Fruit fly (Drosophila melanogaster) whole organism, prepupa: ENCODE measurements around the gene uncNacbeta.

Experiments used
- CG10631 ChIP-seq: fragments of 200-800 bp; sonication (Bioruptor generic); optimal IDR thresholded peaks from 2 replicates; lab custom pipeline; 2016; ENCODE audit warnings: missing biosample characterization, missing genetic modification characterization
- CG10669 ChIP-seq: fragments of 200-800 bp; sonication (Bioruptor generic); optimal IDR thresholded peaks from 3 replicates; lab custom pipeline; 2018; ENCODE audit warnings: missing biosample characterization, mild to moderate bottlenecking, missing genetic modification characterization, moderate library complexity
- CG11902 ChIP-seq: fragments of 200-800 bp; sonication (Bioruptor generic); optimal IDR thresholded peaks from 3 replicates; lab custom pipeline; 2016; ENCODE audit warnings: missing biosample characterization, missing genetic modification characterization
- CG15336 ChIP-seq: fragments of 200-800 bp; sonication (Bioruptor generic); IDR thresholded peaks from 2 replicates; pipeline ENCODE4 v1.3.6; 2022; ENCODE audit warnings: missing biosample characterization, missing genetic modification characterization
- CG1621 ChIP-seq: fragments of 200-800 bp; sonication (Bioruptor generic); optimal IDR thresholded peaks from 3 replicates; lab custom pipeline; 2018; ENCODE audit warnings: missing biosample characterization, mild to moderate bottlenecking, missing genetic modification characterization
- CG16779 ChIP-seq: fragments of 200-800 bp; sonication (Bioruptor generic); optimal IDR thresholded peaks from 3 replicates; lab custom pipeline; 2017; ENCODE audit warnings: missing biosample characterization, mild to moderate bottlenecking, missing genetic modification characterization
- CG3032 ChIP-seq: fragments of 200-800 bp; optimal IDR thresholded peaks from 2 replicates; lab custom pipeline; 2019; ENCODE audit warnings: missing biosample characterization, mild to moderate bottlenecking, missing genetic modification characterization, moderate library complexity
- CG31627 ChIP-seq: fragments of 200-800 bp; sonication (Bioruptor generic); optimal IDR thresholded peaks from 3 replicates; lab custom pipeline; 2016; ENCODE audit warnings: missing biosample characterization, missing genetic modification characterization
- CG34406 ChIP-seq: fragments of 200-800 bp; sonication (Bioruptor generic); optimal IDR thresholded peaks from 3 replicates; lab custom pipeline; 2016; ENCODE audit warnings: missing biosample characterization, missing genetic modification characterization
- CG3919 ChIP-seq: fragments of 200-800 bp; sonication (Bioruptor generic); optimal IDR thresholded peaks from 3 replicates; lab custom pipeline; 2016; ENCODE audit warnings: missing biosample characterization, missing genetic modification characterization
- CG4318 ChIP-seq: fragments of 200-800 bp; sonication (Bioruptor generic); optimal IDR thresholded peaks from 3 replicates; lab custom pipeline; 2017; ENCODE audit warnings: missing biosample characterization, mild to moderate bottlenecking, missing genetic modification characterization
- CG6163 ChIP-seq: fragments of 200-800 bp; sonication (Bioruptor generic); IDR thresholded peaks from 3 replicates; pipeline ENCODE4 v1.3.6; 2022; ENCODE audit warnings: missing biosample characterization, missing genetic modification characterization
- CG6276 ChIP-seq: fragments of 200-800 bp; sonication (Bioruptor generic); optimal IDR thresholded peaks from 2 replicates; lab custom pipeline; 2017; ENCODE audit warnings: missing biosample characterization, mild to moderate bottlenecking, missing genetic modification characterization
- CG6792 ChIP-seq: fragments of 200-800 bp; sonication (Bioruptor generic); optimal IDR thresholded peaks from 3 replicates; lab custom pipeline; 2016; ENCODE audit warnings: missing biosample characterization, missing genetic modification characterization
- CG6808 ChIP-seq: fragments of 200-800 bp; sonication (Bioruptor generic); optimal IDR thresholded peaks from 3 replicates; lab custom pipeline; 2017; ENCODE audit warnings: missing biosample characterization, missing genetic modification characterization, mild to moderate bottlenecking, moderate library complexity, missing genetic modification reagents
- CG7368 ChIP-seq: fragments of 200-800 bp; sonication (Bioruptor generic); optimal IDR thresholded peaks from 3 replicates; lab custom pipeline; 2016; ENCODE audit warnings: missing biosample characterization, missing genetic modification characterization
- CG8119 ChIP-seq: fragments of 200-800 bp; sonication (Bioruptor generic); IDR thresholded peaks from 3 replicates; pipeline ENCODE4 v1.3.6; 2022; ENCODE audit warnings: missing biosample characterization, missing genetic modification characterization
- CG8632 ChIP-seq: fragments of 200-800 bp; sonication (Bioruptor generic); optimal IDR thresholded peaks from 3 replicates; lab custom pipeline; 2016; ENCODE audit warnings: missing biosample characterization, missing genetic modification characterization
- CG9139 ChIP-seq: fragments of 200-800 bp; sonication (Bioruptor generic); optimal IDR thresholded peaks from 3 replicates; lab custom pipeline; 2017; ENCODE audit warnings: missing biosample characterization, mild to moderate bottlenecking, missing genetic modification characterization
- Eip75B ChIP-seq: fragments of 200-800 bp; sonication (Bioruptor generic); optimal IDR thresholded peaks from 3 replicates; lab custom pipeline; 2016; ENCODE audit warnings: missing biosample characterization, missing genetic modification characterization
- Eip78C ChIP-seq: fragments of 200-800 bp; sonication (Bioruptor generic); peaks from one replicate; lab custom pipeline; 2016; ENCODE audit warnings: missing biosample characterization, missing genetic modification characterization
- Eip93F ChIP-seq: fragments of 200-800 bp; sonication (Bioruptor generic); optimal IDR thresholded peaks from 2 replicates; lab custom pipeline; 2016; ENCODE audit warnings: missing biosample characterization, mild to moderate bottlenecking, missing genetic modification characterization
- Ets21C ChIP-seq: fragments of 200-800 bp; sonication (Bioruptor generic); optimal IDR thresholded peaks from 3 replicates; lab custom pipeline; 2016; ENCODE audit warnings: missing biosample characterization, missing genetic modification characterization
- Ets96B ChIP-seq: fragments of 200-800 bp; optimal IDR thresholded peaks from 2 replicates; lab custom pipeline; 2019; ENCODE audit warnings: missing biosample characterization, mild to moderate bottlenecking, missing genetic modification characterization, moderate library complexity
- Gug ChIP-seq: fragments of 200-800 bp; sonication (Bioruptor generic); IDR thresholded peaks from 2 replicates; pipeline ENCODE4 v1.3.6; 2022; ENCODE audit warnings: missing biosample characterization, missing genetic modification characterization
- Hr38 ChIP-seq: sonication (Bioruptor generic); optimal IDR thresholded peaks from 2 replicates; lab custom pipeline; 2016; ENCODE audit warnings: missing biosample characterization, missing genetic modification characterization
- Hr39 ChIP-seq: fragments of 200-800 bp; sonication (Bioruptor generic); optimal IDR thresholded peaks from 2 replicates; lab custom pipeline; 2016; ENCODE audit warnings: missing biosample characterization, missing genetic modification characterization
- Hr4 ChIP-seq: fragments of 200-800 bp; sonication (Bioruptor generic); optimal IDR thresholded peaks from 3 replicates; lab custom pipeline; 2016; ENCODE audit warnings: missing biosample characterization, missing genetic modification characterization
- Lpt ChIP-seq: fragments of 200-800 bp; sonication (Bioruptor generic); optimal IDR thresholded peaks from 3 replicates; lab custom pipeline; 2016; ENCODE audit warnings: missing biosample characterization, missing genetic modification characterization
- Met ChIP-seq: fragments of 200-800 bp; sonication (Bioruptor generic); optimal IDR thresholded peaks from 3 replicates; lab custom pipeline; 2016; ENCODE audit warnings: missing biosample characterization, missing genetic modification characterization
- OdsH ChIP-seq: fragments of 200-800 bp; sonication (Bioruptor generic); optimal IDR thresholded peaks from 3 replicates; lab custom pipeline; 2016; ENCODE audit warnings: missing biosample characterization, missing genetic modification characterization
- Smox ChIP-seq: fragments of 200-800 bp; sonication (Bioruptor generic); optimal IDR thresholded peaks from 3 replicates; lab custom pipeline; 2016; ENCODE audit warnings: missing biosample characterization, missing genetic modification characterization
- Sox102F ChIP-seq: fragments of 200-800 bp; sonication (Bioruptor generic); optimal IDR thresholded peaks from 2 replicates; lab custom pipeline; 2016; ENCODE audit warnings: missing biosample characterization, mild to moderate bottlenecking, missing genetic modification characterization
- Sox14 ChIP-seq: fragments of 200-800 bp; sonication (Bioruptor generic); optimal IDR thresholded peaks from 3 replicates; lab custom pipeline; 2016; ENCODE audit warnings: missing biosample characterization, missing genetic modification characterization
- Sox15 ChIP-seq: fragments of 200-800 bp; sonication (Bioruptor generic); optimal IDR thresholded peaks from 3 replicates; lab custom pipeline; 2016; ENCODE audit warnings: missing biosample characterization, missing genetic modification characterization
- achi ChIP-seq: fragments of 200-800 bp; sonication (Bioruptor generic); optimal IDR thresholded peaks from 3 replicates; lab custom pipeline; 2016; ENCODE audit warnings: missing biosample characterization, missing genetic modification characterization
- acj6 ChIP-seq: fragments of 200-800 bp; sonication (Bioruptor generic); optimal IDR thresholded peaks from 3 replicates; lab custom pipeline; 2016; ENCODE audit warnings: missing biosample characterization, missing genetic modification characterization
- esn ChIP-seq: fragments of 200-800 bp; sonication (Bioruptor generic); optimal IDR thresholded peaks from 2 replicates; lab custom pipeline; 2016; ENCODE audit warnings: missing biosample characterization, mild to moderate bottlenecking, missing genetic modification characterization, moderate library complexity
- fd59A ChIP-seq: fragments of 200-800 bp; sonication (Bioruptor generic); optimal IDR thresholded peaks from 2 replicates; lab custom pipeline; 2017; ENCODE audit warnings: missing biosample characterization, mild to moderate bottlenecking, missing genetic modification characterization, missing genetic modification reagents
- fd85E ChIP-seq: fragments of 200-800 bp; sonication (Bioruptor generic); optimal IDR thresholded peaks from 3 replicates; lab custom pipeline; 2016; ENCODE audit warnings: missing biosample characterization, missing genetic modification characterization
- fkh ChIP-seq: fragments of 200-800 bp; sonication (Bioruptor generic); optimal IDR thresholded peaks from 3 replicates; lab custom pipeline; 2017; ENCODE audit warnings: missing biosample characterization, mild to moderate bottlenecking, missing genetic modification characterization, moderate library complexity
- lz ChIP-seq: fragments of 200-800 bp; sonication (Bioruptor generic); optimal IDR thresholded peaks from 3 replicates; lab custom pipeline; 2016; ENCODE audit warnings: missing biosample characterization, missing genetic modification characterization
- net ChIP-seq: fragments of 200-800 bp; sonication (Bioruptor generic); optimal IDR thresholded peaks from 3 replicates; lab custom pipeline; 2016; ENCODE audit warnings: missing biosample characterization, missing genetic modification characterization
- pdm3 ChIP-seq: fragments of 200-800 bp; sonication (Bioruptor generic); optimal IDR thresholded peaks from 3 replicates; lab custom pipeline; 2016; ENCODE audit warnings: missing biosample characterization, missing genetic modification characterization
- salr ChIP-seq, 2 experiments: fragments of 200-800 bp; sonication (Bioruptor generic); optimal IDR thresholded peaks; 3 replicates each; lab custom pipeline; 2016 to 2018; ENCODE audit warnings: missing biosample characterization in 2 of 2, missing genetic modification characterization in 2 of 2, mild to moderate bottlenecking in 1 of 2
- ss ChIP-seq, 2 experiments: fragments of 200-800 bp; sonication (Bioruptor generic); optimal IDR thresholded peaks; 2 replicates in 1 of 2; 3 replicates in 1 of 2; lab custom pipeline; 2017 to 2018; ENCODE audit warnings: mild to moderate bottlenecking in 2 of 2, missing biosample characterization in 2 of 2, missing genetic modification characterization in 2 of 2, moderate library complexity in 1 of 2
- svp ChIP-seq: fragments of 200-800 bp; sonication (Bioruptor generic); peaks from one replicate; lab custom pipeline; 2016; ENCODE audit warnings: missing biosample characterization, missing genetic modification characterization
- vri ChIP-seq: fragments of 200-800 bp; sonication (Bioruptor generic); optimal IDR thresholded peaks from 3 replicates; lab custom pipeline; 2016; ENCODE audit warnings: missing biosample characterization, mild to moderate bottlenecking, missing genetic modification characterization

Gene uncNacbeta

DNA sequence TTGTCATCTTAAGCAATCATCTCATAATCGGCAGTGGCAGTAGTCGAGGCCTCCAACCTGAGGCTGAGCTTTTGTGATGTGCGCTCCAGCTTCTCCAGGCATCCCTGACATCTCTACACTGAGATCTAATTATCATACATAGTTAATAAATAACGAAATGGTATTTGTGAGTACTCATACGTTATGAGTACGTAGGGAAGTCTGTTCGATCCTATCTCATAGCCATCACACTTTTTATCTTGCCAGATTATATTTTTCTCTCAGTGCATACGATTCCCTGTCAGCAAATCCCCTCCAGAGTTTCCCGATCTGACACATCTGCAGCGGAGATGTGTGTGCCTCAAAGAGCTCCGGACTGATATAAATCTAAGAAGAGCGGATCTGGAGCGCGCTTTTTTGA is 45.9 kb upstream of the uncNacbeta start (continued):
- TF ChIP-seq CG15336 (GFP tag; lab: Robert Waterston, UW) = 0 out of 2 replicates have a peak, but pooled peaks have one; percentile 35
- TF ChIP-seq Ets21C (GFP tag; lab: Kevin White, UChicago) = no peak
- TF ChIP-seq Lpt = peak; percentile 45
- peak; percentile 27 for TF ChIP-seq lz (GFP tag; lab: Kevin White, UChicago)
- peak; percentile 1 for TF ChIP-seq Hr4 (GFP tag; lab: Kevin White, UChicago)
- peak; percentile 57; the same call in 2 of the 3 replicates for TF ChIP-seq CG8119 (GFP tag; lab: Robert Waterston, UW)
- no peak for TF ChIP-seq CG6276 (GFP tag; lab: Kevin White, UChicago)
- peak; percentile 65 for TF ChIP-seq Eip75B (GFP tag; lab: Kevin White, UChicago)
- TF ChIP-seq svp (GFP tag; lab: Kevin White, UChicago) = peak; percentile 76
- peak; percentile 30 for TF ChIP-seq CG8632 (GFP tag; lab: Kevin White, UChicago)
- peak; percentile 59 for TF ChIP-seq OdsH
- peak; percentile 76 for TF ChIP-seq Ets96B
- TF ChIP-seq net (GFP tag; lab: Kevin White, UChicago) = peak; percentile 12
- TF ChIP-seq achi = peak; percentile 64
- TF ChIP-seq CG6808 (GFP tag; lab: Kevin White, UChicago) = peak; percentile 75
- TF ChIP-seq CG9139 (GFP tag; lab: Kevin White, UChicago) = peak; percentile 44
- no peak for TF ChIP-seq CG4318 (GFP tag; lab: Kevin White, UChicago)
- TF ChIP-seq CG1621 (tag; lab: Kevin White, UChicago) = peak; percentile 78
- TF ChIP-seq Smox (GFP tag; lab: Kevin White, UChicago) = peak; percentile 35
- peak; percentile 74 for TF ChIP-seq Sox14 (GFP tag; lab: Kevin White, UChicago)
- TF ChIP-seq CG3919 (GFP tag; lab: Kevin White, UChicago) = peak; percentile 69
- peak; percentile 50 for TF ChIP-seq CG6792 (GFP tag; lab: Kevin White, UChicago)
- TF ChIP-seq fd59A (GFP tag; lab: Kevin White, UChicago) = peak; percentile 67
- peak; percentile 74 for TF ChIP-seq CG6163 (GFP tag; lab: Robert Waterston, UW)
- peak; percentile 53 for TF ChIP-seq acj6 (GFP tag; lab: Kevin White, UChicago)
- TF ChIP-seq CG34406 = peak; percentile 12
- TF ChIP-seq CG11902 = no peak
- peak; percentile 21 for TF ChIP-seq CG16779 (tag; lab: Kevin White, UChicago)
- peak; percentile 4 for TF ChIP-seq CG31627
- TF ChIP-seq fkh = no peak
- TF ChIP-seq CG7368 (GFP tag; lab: Kevin White, UChicago) = peak; percentile 5

- TF ChIP-seq CG4318 (GFP tag; lab: Kevin White, UChicago) = peak; percentile 31
- peak; percentile 82 for TF ChIP-seq CG8119 (GFP tag; lab: Robert Waterston, UW)
- TF ChIP-seq CG10631 (GFP tag; lab: Kevin White, UChicago) = peak; percentile 74
- no peak for TF ChIP-seq CG31627
- TF ChIP-seq CG7368 (GFP tag; lab: Kevin White, UChicago) = peak; percentile 52
- peak; percentile 71 to 73 for TF ChIP-seq ss (GFP tag; optimal IDR thresholded peaks at IDR 0.05; lab: Kevin White, UChicago)
- TF ChIP-seq salr (GFP tag; optimal IDR thresholded peaks at IDR 0.05; lab: Kevin White, UChicago) = peak; percentile 51 to 63
- no peak for TF ChIP-seq fkh
- TF ChIP-seq Eip93F = no peak
- peak; percentile 56 for TF ChIP-seq pdm3 (GFP tag; lab: Kevin White, UChicago)
- TF ChIP-seq CG3919 (GFP tag; lab: Kevin White, UChicago) = peak; percentile 63
- TF ChIP-seq fd85E (GFP tag; lab: Kevin White, UChicago) = no peak
- TF ChIP-seq esn (GFP tag; lab: Kevin White, UChicago) = no peak
- no peak for TF ChIP-seq CG11902
- peak; percentile 33; the same call in 1 of the 2 replicates for TF ChIP-seq Gug
- TF ChIP-seq CG10669 (GFP tag; lab: Kevin White, UChicago) = peak; percentile 74
- no peak for TF ChIP-seq Ets21C (GFP tag; lab: Kevin White, UChicago)
- TF ChIP-seq vri (GFP tag; lab: Kevin White, UChicago) = no peak
- TF ChIP-seq OdsH = peak; percentile 52
- TF ChIP-seq CG3032 (tag; lab: Kevin White, UChicago) = peak; percentile 81
- TF ChIP-seq Eip78C (GFP tag; lab: Kevin White, UChicago) = peak; percentile 83
- TF ChIP-seq CG15336 (GFP tag; lab: Robert Waterston, UW) = peak; percentile 83
- no peak for TF ChIP-seq Sox15 (GFP tag; lab: Kevin White, UChicago)
- no peak for TF ChIP-seq svp (GFP tag; lab: Kevin White, UChicago)
- peak; percentile 4 for TF ChIP-seq Met (GFP tag; lab: Kevin White, UChicago)
- TF ChIP-seq acj6 (GFP tag; lab: Kevin White, UChicago) = peak; percentile 35
- peak; percentile 77 for TF ChIP-seq fd59A (GFP tag; lab: Kevin White, UChicago)
- TF ChIP-seq Hr39 (GFP tag; lab: Kevin White, UChicago) = no peak
- no peak for TF ChIP-seq Sox102F
- peak; percentile 68 for TF ChIP-seq achi
- TF ChIP-seq CG16779 (tag; lab: Kevin White, UChicago) = peak; percentile 54
- TF ChIP-seq CG34406 = peak; percentile 14
- TF ChIP-seq Hr38 (GFP tag; lab: Kevin White, UChicago) = no peak
- peak; percentile 70 for TF ChIP-seq Sox14 (GFP tag; lab: Kevin White, UChicago)
Observed at dm6 chr2L:608143-608542, 44.5 kb upstream of the uncNacbeta start.
